In the genomic region with DNA sequence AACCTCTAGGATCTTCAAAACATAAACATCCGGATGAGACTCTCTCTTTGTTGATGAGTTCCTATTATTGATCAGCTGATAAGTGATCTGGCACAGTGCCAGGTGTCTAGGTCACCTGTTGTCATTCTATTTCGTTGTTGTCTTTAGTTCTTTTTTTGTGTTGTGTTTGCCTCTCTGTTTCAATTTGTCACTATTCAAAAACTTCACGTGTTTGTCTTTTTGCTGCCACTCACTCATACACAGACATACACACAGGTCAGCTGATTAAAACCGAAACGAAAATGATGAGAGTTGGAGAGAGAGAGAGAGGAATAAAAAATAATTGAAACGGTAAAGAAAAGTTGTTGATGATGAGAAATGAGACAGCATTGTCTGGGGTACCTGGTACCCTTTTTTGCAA, we compare ENCODE assay signal across 5 worm cellular contexts.
TF ChIP-seq lines count a peak whose summit lies in the region.

No protein-coding gene starts in this region.

TF ChIP-seq in whole organism, L1 larva, 84 proteins besides CTCF, POLR2A, EP300 and RAD21 (continued from another document and continues in another):
- no peak for TF ChIP-seq unc-62 (GFP tag; optimal IDR thresholded peaks at IDR 0.05; lab: Kevin White, UChicago)
- TF ChIP-seq efl-1 (optimal IDR thresholded peaks at IDR 0.05; lab: Kevin White, UChicago): peak; percentile 40 to 41
- TF ChIP-seq efl-1 (GFP tag; optimal IDR thresholded peaks at IDR 0.05 in 1 of 2; lab: Kevin White, UChicago): peak; percentile 20 to 94
- TF ChIP-seq skn-1 (tag; optimal IDR thresholded peaks at IDR 0.05; lab: Kevin White, UChicago): peak; percentile 87
- peak; percentile 76 for TF ChIP-seq mep-1 (tag; optimal IDR thresholded peaks at IDR 0.05; lab: Kevin White, UChicago)
- peak; percentile 23 for TF ChIP-seq ztf-4 (tag; optimal IDR thresholded peaks at IDR 0.05; lab: Kevin White, UChicago)
- TF ChIP-seq mdl-1 (tag; optimal IDR thresholded peaks at IDR 0.05; lab: Kevin White, UChicago): peak in 1 of 2 experiments; percentile 96
- TF ChIP-seq vab-15 (tag; optimal IDR thresholded peaks at IDR 0.05; lab: Kevin White, UChicago): peak; percentile 99
- TF ChIP-seq ama-1 (optimal IDR thresholded peaks at IDR 0.05; lab: Kevin White, UChicago): peak; percentile 44
- TF ChIP-seq unc-86 (tag; optimal IDR thresholded peaks at IDR 0.05; lab: Kevin White, UChicago): no peak
- no peak for TF ChIP-seq ceh-8 (GFP tag; optimal IDR thresholded peaks at IDR 0.05; lab: Kevin White, UChicago)
- TF ChIP-seq nhr-90 (tag; optimal IDR thresholded peaks at IDR 0.05; lab: Kevin White, UChicago; ENCODE audit: poor library complexity): peak; percentile 86
- no peak for TF ChIP-seq alr-1 (tag; optimal IDR thresholded peaks at IDR 0.05; lab: Kevin White, UChicago; ENCODE audit: borderline replicate concordance)
- no peak for TF ChIP-seq pax-3 (tag; optimal IDR thresholded peaks at IDR 0.05; lab: Kevin White, UChicago)
- no peak for TF ChIP-seq fkh-8 (tag; optimal IDR thresholded peaks at IDR 0.05; lab: Kevin White, UChicago)
- TF ChIP-seq irx-1 (tag; optimal IDR thresholded peaks at IDR 0.05; lab: Kevin White, UChicago): peak; percentile 89
- TF ChIP-seq mef-2 (tag; optimal IDR thresholded peaks at IDR 0.05; lab: Kevin White, UChicago): no peak
- TF ChIP-seq elt-3 (tag; optimal IDR thresholded peaks at IDR 0.05; lab: Kevin White, UChicago): peak in 3 of 6 experiments; percentile 37 to 88 (median 76)
- no peak for TF ChIP-seq efl-3 (GFP tag; optimal IDR thresholded peaks at IDR 0.05; lab: Kevin White, UChicago)
- TF ChIP-seq nhr-85 (tag; lab: Kevin White, UChicago): peak; percentile 100
- TF ChIP-seq xbp-1 (tag; optimal IDR thresholded peaks at IDR 0.05; lab: Kevin White, UChicago): peak; percentile 27
- no peak for TF ChIP-seq aly-2 (tag; optimal IDR thresholded peaks at IDR 0.05; lab: Kevin White, UChicago)
- TF ChIP-seq dpl-1 (GFP tag; optimal IDR thresholded peaks at IDR 0.05; lab: Kevin White, UChicago): peak; percentile 8 to 65 (median 44)
- TF ChIP-seq grh-1 (GFP tag; IDR thresholded peaks at IDR 0.05; lab: Robert Waterston, UW): peak; percentile 60
- TF ChIP-seq isw-1 (GFP tag; IDR thresholded peaks at IDR 0.05; lab: Robert Waterston, UW): no peak

TF ChIP-seq in whole organism, L2 larva, 48 proteins besides CTCF, POLR2A, EP300 and RAD21 (continued from another document):
- TF ChIP-seq nhr-11 (tag; optimal IDR thresholded peaks at IDR 0.05; lab: Kevin White, UChicago) (no peak), skn-1 (tag; optimal IDR thresholded peaks at IDR 0.05; lab: Kevin White, UChicago) (no peak), gmeb-1 (tag; optimal IDR thresholded peaks at IDR 0.05; lab: Kevin White, UChicago) (peak; percentile 70), nhr-25 (tag; optimal IDR thresholded peaks at IDR 0.05; lab: Kevin White, UChicago) (peak; percentile 83), sma-9 (GFP tag; optimal IDR thresholded peaks at IDR 0.05; lab: Kevin White, UChicago) (peak; percentile 91), sma-9 (tag; optimal IDR thresholded peaks at IDR 0.05; lab: Kevin White, UChicago) (no peak), egl-27 (tag; optimal IDR thresholded peaks at IDR 0.05; lab: Kevin White, UChicago) (no peak), lin-11 (tag; optimal IDR thresholded peaks at IDR 0.05; lab: Kevin White, UChicago) (no peak), unc-39 (tag; optimal IDR thresholded peaks at IDR 0.05; lab: Kevin White, UChicago) (no peak), blmp-1 (tag; optimal IDR thresholded peaks at IDR 0.05; lab: Kevin White, UChicago; ENCODE audit: insufficient read depth) (peak; percentile 44), dmd-4 (tag; optimal IDR thresholded peaks at IDR 0.05; lab: Kevin White, UChicago) (no peak), nhr-10 (tag; optimal IDR thresholded peaks at IDR 0.05; lab: Kevin White, UChicago) (no peak), C34F6.9 (tag; optimal IDR thresholded peaks at IDR 0.05; lab: Kevin White, UChicago) (peak; percentile 71), nhr-21 (tag; optimal IDR thresholded peaks at IDR 0.05; lab: Kevin White, UChicago) (peak; percentile 49), sem-4 (tag; optimal IDR thresholded peaks at IDR 0.05; lab: Kevin White, UChicago) (peak; percentile 4), fos-1 (tag; optimal IDR thresholded peaks at IDR 0.05; lab: Kevin White, UChicago) (peak; percentile 68), ceh-82 (tag; optimal IDR thresholded peaks at IDR 0.05; lab: Kevin White, UChicago) (no peak), lsy-2 (tag; optimal IDR thresholded peaks at IDR 0.05; lab: Kevin White, UChicago) (peak in 1 of 2 experiments; percentile 76), crh-2 (tag; optimal IDR thresholded peaks at IDR 0.05; lab: Kevin White, UChicago) (peak; percentile 93), R02D3.7 (tag; optimal IDR thresholded peaks at IDR 0.05; lab: Kevin White, UChicago) (no peak), nhr-6 (tag; optimal IDR thresholded peaks at IDR 0.05; lab: Kevin White, UChicago) (peak; percentile 69), ztf-1 (GFP tag; conservative IDR thresholded peaks at IDR 0.05; lab: Robert Waterston, UW) (no peak)

TF ChIP-seq in whole organism, L3 larva, 47 proteins besides CTCF, POLR2A, EP300 and RAD21 (continued from another document):
- TF ChIP-seq nhr-25 (tag; optimal IDR thresholded peaks at IDR 0.05; lab: Kevin White, UChicago): peak; percentile 77
- peak; percentile 54 for TF ChIP-seq nfya-1 (tag; optimal IDR thresholded peaks at IDR 0.05; lab: Kevin White, UChicago; ENCODE audit: insufficient read depth)
- peak; percentile 85 for TF ChIP-seq jun-1 (tag; optimal IDR thresholded peaks at IDR 0.05; lab: Kevin White, UChicago)
- peak; percentile 14 for TF ChIP-seq nhr-43 (tag; optimal IDR thresholded peaks at IDR 0.05; lab: Kevin White, UChicago; ENCODE audit: poor library complexity, severe bottlenecking)

TF ChIP-seq in whole organism, L4 larva, 104 proteins besides CTCF, POLR2A, EP300 and RAD21 (continued from another document and continues in another):
- TF ChIP-seq gei-8 (GFP tag; optimal IDR thresholded peaks at IDR 0.05; lab: Kevin White, UChicago): peak; percentile 87
- TF ChIP-seq nhr-42 (GFP tag; IDR thresholded peaks at IDR 0.05; lab: Robert Waterston, UW): no peak
- TF ChIP-seq hif-1 (tag; optimal IDR thresholded peaks at IDR 0.05; lab: Kevin White, UChicago): peak; percentile 44 to 69
- TF ChIP-seq jun-1 (tag; optimal IDR thresholded peaks at IDR 0.05; lab: Kevin White, UChicago): peak; percentile 31
- peak; percentile 92 to 95 for TF ChIP-seq daf-16 (GFP tag; optimal IDR thresholded peaks at IDR 0.05; lab: Kevin White, UChicago)
- TF ChIP-seq daf-16 (tag; optimal IDR thresholded peaks at IDR 0.05; lab: Kevin White, UChicago): peak; percentile 99
- TF ChIP-seq ceh-82 (tag; optimal IDR thresholded peaks at IDR 0.05; lab: Kevin White, UChicago): no peak
- TF ChIP-seq ceh-62 (tag; optimal IDR thresholded peaks at IDR 0.05; lab: Kevin White, UChicago): no peak
- peak; percentile 80 for TF ChIP-seq zfp-3 (GFP tag; conservative IDR thresholded peaks at IDR 0.05; lab: Robert Waterston, UW)
- TF ChIP-seq lim-7 (GFP tag; IDR thresholded peaks at IDR 0.05; lab: Robert Waterston, UW): no peak
- TF ChIP-seq mep-1 (tag; optimal IDR thresholded peaks at IDR 0.05; lab: Kevin White, UChicago): peak; percentile 79
- peak; percentile 87 for TF ChIP-seq mxl-3 (GFP tag; optimal IDR thresholded peaks at IDR 0.05; lab: Kevin White, UChicago)
- peak; percentile 96 for TF ChIP-seq nhr-77 (tag; optimal IDR thresholded peaks at IDR 0.05; lab: Kevin White, UChicago)
- peak; percentile 85 for TF ChIP-seq nhr-11 (tag; optimal IDR thresholded peaks at IDR 0.05; lab: Kevin White, UChicago)
- peak; percentile 48 for TF ChIP-seq mes-2 (tag; optimal IDR thresholded peaks at IDR 0.05; lab: Kevin White, UChicago; ENCODE audit: poor library complexity, severe bottlenecking)
- TF ChIP-seq nhr-6 (tag; optimal IDR thresholded peaks at IDR 0.05; lab: Kevin White, UChicago): peak; percentile 37
- TF ChIP-seq hmg-1.1 (GFP tag; IDR thresholded peaks at IDR 0.05; lab: Robert Waterston, UW): peak; percentile 48; the same call in 1 of the 2 replicates
- TF ChIP-seq T20F7.1 (GFP tag; optimal IDR thresholded peaks at IDR 0.05; lab: Kevin White, UChicago): peak; percentile 75
- peak in 1 of 2 experiments; percentile 84 for TF ChIP-seq lsy-2 (tag; optimal IDR thresholded peaks at IDR 0.05; lab: Kevin White, UChicago)
- TF ChIP-seq arid-1 (GFP tag; conservative IDR thresholded peaks at IDR 0.05; lab: Robert Waterston, UW): 0 out of 2 replicates have a peak, but pooled peaks have one; percentile 38
- no peak for TF ChIP-seq F26F4.8 (GFP tag; conservative IDR thresholded peaks at IDR 0.05; lab: Robert Waterston, UW)
- TF ChIP-seq mdt-29 (GFP tag; IDR thresholded peaks at IDR 0.05; lab: Robert Waterston, UW): peak; percentile 89
- TF ChIP-seq pqm-1 (tag; optimal IDR thresholded peaks at IDR 0.05; lab: Kevin White, UChicago): peak; percentile 75
- peak; percentile 77 for TF ChIP-seq nhr-102 (tag; optimal IDR thresholded peaks at IDR 0.05; lab: Kevin White, UChicago)
- 0 out of 2 replicates have a peak, but pooled peaks have one; percentile 46 for TF ChIP-seq T26A8.4 (GFP tag; IDR thresholded peaks at IDR 0.05; lab: Robert Waterston, UW)
- peak; percentile 36 for TF ChIP-seq ama-1 (optimal IDR thresholded peaks at IDR 0.05; lab: Kevin White, UChicago)
- peak; percentile 99 for TF ChIP-seq dmd-6 (GFP tag; IDR thresholded peaks at IDR 0.05; lab: Robert Waterston, UW)
- peak; percentile 58 for TF ChIP-seq nhr-25 (tag; optimal IDR thresholded peaks at IDR 0.05; lab: Kevin White, UChicago; ENCODE audit: borderline replicate concordance, insufficient read depth)
- no peak for TF ChIP-seq ceh-28 (tag; optimal IDR thresholded peaks at IDR 0.05; lab: Kevin White, UChicago)
- no peak; the same call in 1 of the 2 replicates for TF ChIP-seq pha-4 (GFP tag; IDR thresholded peaks at IDR 0.05; lab: Robert Waterston, UW)
- TF ChIP-seq pha-4 (tag; optimal IDR thresholded peaks at IDR 0.05; lab: Kevin White, UChicago): peak; percentile 76
- TF ChIP-seq nhr-48 (tag; optimal IDR thresholded peaks at IDR 0.05; lab: Kevin White, UChicago): peak; percentile 89
- no peak for TF ChIP-seq F49E8.2 (tag; optimal IDR thresholded peaks at IDR 0.05; lab: Kevin White, UChicago; ENCODE audit: borderline replicate concordance)
- TF ChIP-seq mdl-1 (tag; optimal IDR thresholded peaks at IDR 0.05; lab: Kevin White, UChicago): peak in 1 of 2 experiments; percentile 95
- TF ChIP-seq php-3 (GFP tag; IDR thresholded peaks at IDR 0.05; lab: Robert Waterston, UW): peak; percentile 64; the same call in 1 of the 2 replicates
- peak; percentile 99 for TF ChIP-seq dve-1 (tag; optimal IDR thresholded peaks at IDR 0.05; lab: Kevin White, UChicago; ENCODE audit: insufficient read depth)
- peak; percentile 43 to 100 for TF ChIP-seq unc-62 (GFP tag; optimal IDR thresholded peaks at IDR 0.05 in 1 of 2; lab: Kevin White, UChicago)
- no peak for TF ChIP-seq unc-62 (tag; optimal IDR thresholded peaks at IDR 0.05; lab: Kevin White, UChicago)

TF ChIP-seq in whole organism, young adult, 124 proteins besides CTCF, POLR2A, EP300 and RAD21 (continued from another document and continues in another):
- TF ChIP-seq him-1 (tag; optimal IDR thresholded peaks at IDR 0.05; lab: Kevin White, UChicago): no peak
- TF ChIP-seq ceh-91 (GFP tag; IDR thresholded peaks at IDR 0.05; lab: Robert Waterston, UW): no peak
- no peak for TF ChIP-seq ztf-28 (GFP tag; IDR thresholded peaks at IDR 0.05; lab: Robert Waterston, UW)
- TF ChIP-seq rpc-1 (optimal IDR thresholded peaks at IDR 0.05; lab: Kevin White, UChicago): no peak
- no peak for TF ChIP-seq rpc-1 (tag; optimal IDR thresholded peaks at IDR 0.05; lab: Kevin White, UChicago)
- no peak for TF ChIP-seq F52B5.7 (tag; optimal IDR thresholded peaks at IDR 0.05; lab: Kevin White, UChicago)
- TF ChIP-seq F23B12.7 (tag; optimal IDR thresholded peaks at IDR 0.05; lab: Kevin White, UChicago; ENCODE audit: insufficient read depth): peak; percentile 50
- TF ChIP-seq sptf-2 (GFP tag; optimal IDR thresholded peaks at IDR 0.05; lab: Kevin White, UChicago): no peak
- TF ChIP-seq F55B11.4 (tag; optimal IDR thresholded peaks at IDR 0.05; lab: Kevin White, UChicago; ENCODE audit: borderline replicate concordance, insufficient read depth): no peak
- no peak for TF ChIP-seq aptf-2 (GFP tag; conservative IDR thresholded peaks at IDR 0.05; lab: Robert Waterston, UW)
- no peak for TF ChIP-seq ama-1 (optimal IDR thresholded peaks at IDR 0.05; lab: Kevin White, UChicago)
- no peak for TF ChIP-seq ama-1 (GFP tag; optimal IDR thresholded peaks at IDR 0.05; lab: Kevin White, UChicago)
- TF ChIP-seq unc-62 (GFP tag; optimal IDR thresholded peaks at IDR 0.05; lab: Kevin White, UChicago): peak; percentile 93
- TF ChIP-seq egl-44 (GFP tag; IDR thresholded peaks at IDR 0.05; lab: Robert Waterston, UW): peak; percentile 84; the same call in 1 of the 2 replicates
- TF ChIP-seq dpff-1 (tag; optimal IDR thresholded peaks at IDR 0.05; lab: Kevin White, UChicago): no peak
- TF ChIP-seq let-526 (GFP tag; IDR thresholded peaks at IDR 0.05; lab: Robert Waterston, UW): peak; percentile 68; the same call in 1 of the 2 replicates
- TF ChIP-seq lin-26 (GFP tag; IDR thresholded peaks at IDR 0.05; lab: Robert Waterston, UW): peak; percentile 67
- TF ChIP-seq B0336.3 (GFP tag; IDR thresholded peaks at IDR 0.05; lab: Robert Waterston, UW): peak; percentile 85
- TF ChIP-seq pbrm-1 (GFP tag; IDR thresholded peaks at IDR 0.05; lab: Robert Waterston, UW): peak; percentile 47; the same call in 1 of the 2 replicates
- TF ChIP-seq lin-40 (tag; optimal IDR thresholded peaks at IDR 0.05; lab: Kevin White, UChicago): peak; percentile 90
- TF ChIP-seq hrde-1 (tag; optimal IDR thresholded peaks at IDR 0.05; lab: Kevin White, UChicago; ENCODE audit: borderline replicate concordance): no peak
- TF ChIP-seq gei-17 (GFP tag; optimal IDR thresholded peaks at IDR 0.05; lab: Kevin White, UChicago): no peak
- TF ChIP-seq ceh-100 (GFP tag; IDR thresholded peaks at IDR 0.05; lab: Robert Waterston, UW): no peak
- no peak for TF ChIP-seq attf-6 (GFP tag; IDR thresholded peaks at IDR 0.05; lab: Robert Waterston, UW)
- TF ChIP-seq K11D2.4 (GFP tag; IDR thresholded peaks at IDR 0.05; lab: Robert Waterston, UW): peak; percentile 80
- TF ChIP-seq ceh-40 (GFP tag; IDR thresholded peaks at IDR 0.05; lab: Robert Waterston, UW): 0 out of 2 replicates have a peak, but pooled peaks have one; percentile 3
- TF ChIP-seq mel-28 (tag; optimal IDR thresholded peaks at IDR 0.05; lab: Kevin White, UChicago; ENCODE audit: borderline replicate concordance): no peak
- TF ChIP-seq snpc-1.1 (tag; optimal IDR thresholded peaks at IDR 0.05; lab: Kevin White, UChicago; ENCODE audit: insufficient read depth): no peak
- no peak for TF ChIP-seq Y53F4B.3 (GFP tag; IDR thresholded peaks at IDR 0.05; lab: Robert Waterston, UW)
- TF ChIP-seq Y79H2A.3 (GFP tag; conservative IDR thresholded peaks at IDR 0.05; lab: Robert Waterston, UW): no peak
- no peak for TF ChIP-seq lsl-1 (GFP tag; optimal IDR thresholded peaks at IDR 0.05; lab: Kevin White, UChicago)
- TF ChIP-seq madf-8 (GFP tag; conservative IDR thresholded peaks at IDR 0.05; lab: Robert Waterston, UW): no peak
- TF ChIP-seq C17E4.6 (GFP tag; IDR thresholded peaks at IDR 0.05; lab: Robert Waterston, UW): no peak
- peak; percentile 61 for TF ChIP-seq madf-10 (tag; optimal IDR thresholded peaks at IDR 0.05; lab: Kevin White, UChicago)
- TF ChIP-seq F33H1.4 (GFP tag; IDR thresholded peaks at IDR 0.05; lab: Robert Waterston, UW): no peak
- no peak for TF ChIP-seq Y67H2A.10 (GFP tag; conservative IDR thresholded peaks at IDR 0.05; lab: Robert Waterston, UW)
- no peak for TF ChIP-seq hmg-20 (GFP tag; IDR thresholded peaks at IDR 0.05; lab: Robert Waterston, UW)
- no peak for TF ChIP-seq nhr-179 (tag; optimal IDR thresholded peaks at IDR 0.05; lab: Kevin White, UChicago)
- no peak for TF ChIP-seq D2030.7 (GFP tag; IDR thresholded peaks at IDR 0.05; lab: Robert Waterston, UW)
- TF ChIP-seq bed-1 (GFP tag; IDR thresholded peaks at IDR 0.05; lab: Robert Waterston, UW): no peak
- no peak for TF ChIP-seq F39B2.1 (GFP tag; IDR thresholded peaks at IDR 0.05; lab: Robert Waterston, UW)
- peak; percentile 83 for TF ChIP-seq ztf-26 (tag; optimal IDR thresholded peaks at IDR 0.05; lab: Kevin White, UChicago)
- peak; percentile 92 for TF ChIP-seq atf-7 (tag; optimal IDR thresholded peaks at IDR 0.05; lab: Kevin White, UChicago)
- TF ChIP-seq B0019.2 (GFP tag; conservative IDR thresholded peaks at IDR 0.05; lab: Robert Waterston, UW): no peak
- TF ChIP-seq madf-3 (GFP tag; IDR thresholded peaks at IDR 0.05; lab: Robert Waterston, UW): peak; percentile 52; the same call in 1 of the 2 replicates
- TF ChIP-seq tbx-9 (tag; optimal IDR thresholded peaks at IDR 0.05; lab: Kevin White, UChicago; ENCODE audit: borderline replicate concordance): no peak
